Fruit fly (Drosophila melanogaster) whole organism, pupa: ENCODE measurements around the gene CG9515.

Source experiments
- CG10348 ChIP-seq: fragments of 200-800 bp; sonication (Bioruptor generic); IDR thresholded peaks from 2 replicates; pipeline ENCODE4 v1.3.6; 2022; ENCODE audit warnings: missing biosample characterization, missing genetic modification characterization
- CG12605 ChIP-seq: fragments of 200-800 bp; sonication (Bioruptor generic); IDR thresholded peaks from 2 replicates; pipeline ENCODE4 v1.3.6; 2022; ENCODE audit warnings: missing biosample characterization, missing genetic modification characterization
- CG13204 ChIP-seq: fragments of 200-800 bp; sonication (Bioruptor generic); optimal IDR thresholded peaks from 2 replicates; lab custom pipeline; 2018; ENCODE audit warnings: missing biosample characterization, mild to moderate bottlenecking, missing genetic modification characterization, moderate library complexity
- CG14655 ChIP-seq: fragments of 200-800 bp; sonication (Bioruptor generic); optimal IDR thresholded peaks from 3 replicates; lab custom pipeline; 2017; ENCODE audit warnings: mild to moderate bottlenecking, missing biosample characterization, missing genetic modification reagents, missing genetic modification characterization
- CG15710 ChIP-seq: fragments of 200-800 bp; sonication (Bioruptor generic); optimal IDR thresholded peaks from 2 replicates; lab custom pipeline; 2018; ENCODE audit warnings: missing biosample characterization, mild to moderate bottlenecking, missing genetic modification characterization, moderate library complexity
- CG17806 ChIP-seq: fragments of 200-800 bp; sonication (Bioruptor generic); optimal IDR thresholded peaks from 2 replicates; lab custom pipeline; 2018; ENCODE audit warnings: missing biosample characterization, mild to moderate bottlenecking, missing genetic modification characterization, moderate library complexity
- CG32121 ChIP-seq: fragments of 200-800 bp; sonication (Bioruptor generic); IDR thresholded peaks from 2 replicates; pipeline ENCODE4 v1.3.6; 2022; ENCODE audit warnings: missing biosample characterization, missing genetic modification characterization
- CG34367 ChIP-seq: fragments of 200-800 bp; sonication (Bioruptor generic); optimal IDR thresholded peaks from 2 replicates; lab custom pipeline; 2018; ENCODE audit warnings: missing biosample characterization, mild to moderate bottlenecking, missing genetic modification characterization
- CG4496 ChIP-seq: fragments of 200-800 bp; sonication (Bioruptor generic); IDR thresholded peaks from 3 replicates; pipeline ENCODE4 v1.3.6; 2022; ENCODE audit warnings: missing biosample characterization, missing genetic modification characterization
- CG8159 ChIP-seq: fragments of 200-800 bp; sonication (Bioruptor generic); optimal IDR thresholded peaks from 3 replicates; lab custom pipeline; 2018; ENCODE audit warnings: missing biosample characterization, mild to moderate bottlenecking, missing genetic modification characterization, moderate library complexity
- CG8301 ChIP-seq: fragments of 200-800 bp; sonication (Bioruptor generic); optimal IDR thresholded peaks from 2 replicates; lab custom pipeline; 2018; ENCODE audit warnings: missing biosample characterization, mild to moderate bottlenecking, missing genetic modification characterization
- CG9948 ChIP-seq: fragments of 200-800 bp; sonication (Bioruptor generic); optimal IDR thresholded peaks from 2 replicates; lab custom pipeline; 2018; ENCODE audit warnings: missing biosample characterization, mild to moderate bottlenecking, missing genetic modification characterization, moderate library complexity
- D1 ChIP-seq: fragments of 200-800 bp; sonication (Bioruptor generic); optimal IDR thresholded peaks from 2 replicates; lab custom pipeline; 2018; ENCODE audit warnings: missing biosample characterization, mild to moderate bottlenecking, missing genetic modification characterization, moderate library complexity
- EcR ChIP-seq: fragments of 200-800 bp; sonication (Bioruptor generic); optimal IDR thresholded peaks from 3 replicates; lab custom pipeline; 2019; ENCODE audit warnings: missing biosample characterization, missing genetic modification characterization, mild to moderate bottlenecking, moderate library complexity, missing genetic modification reagents
- Ets98B ChIP-seq: fragments of 200-800 bp; sonication (Bioruptor generic); IDR thresholded peaks from 2 replicates; pipeline ENCODE4 v1.3.6; 2022; ENCODE audit warnings: missing biosample characterization, missing genetic modification characterization
- Pif1A ChIP-seq: fragments of 200-800 bp; sonication (Bioruptor generic); optimal IDR thresholded peaks from 3 replicates; lab custom pipeline; 2016; ENCODE audit warnings: missing biosample characterization, missing genetic modification characterization
- Pif1B ChIP-seq: fragments of 200-800 bp; sonication (Bioruptor generic); optimal IDR thresholded peaks from 3 replicates; lab custom pipeline; 2016; ENCODE audit warnings: missing biosample characterization, missing genetic modification characterization
- Snoo ChIP-seq: fragments of 200-800 bp; sonication (Bioruptor generic); optimal IDR thresholded peaks from 3 replicates; lab custom pipeline; 2017; ENCODE audit warnings: missing biosample characterization, mild to moderate bottlenecking, missing genetic modification characterization, inconsistent platforms
- fd96Ca ChIP-seq: fragments of 200-800 bp; sonication (Bioruptor generic); IDR thresholded peaks from 3 replicates; pipeline ENCODE4 v1.3.6; 2022; ENCODE audit warnings: missing biosample characterization, missing genetic modification characterization
- gl ChIP-seq: fragments of 200-800 bp; sonication (Bioruptor generic); optimal IDR thresholded peaks from 2 replicates; lab custom pipeline; 2018; ENCODE audit warnings: missing biosample characterization, mild to moderate bottlenecking, missing genetic modification characterization
- rn ChIP-seq: fragments of 200-800 bp; sonication (Bioruptor generic); IDR thresholded peaks from 2 replicates; pipeline ENCODE4 v1.3.6; 2022; ENCODE audit warnings: missing biosample characterization, missing genetic modification characterization

The CG9515 gene

dm6 chr2L:8943110-8943509 lies at the start of gene CG9515:
Gene CG9515 (minus strand): TSS chr2L:8943257.
- TF ChIP-seq CG10348 (GFP tag; lab: Robert Waterston, UW) (no peak), CG17806 (tag; lab: Kevin White, UChicago) (no peak), CG34367 (tag; lab: Kevin White, UChicago) (no peak), CG13204 (GFP tag; lab: Kevin White, UChicago) (no peak), CG8159 (tag; lab: Kevin White, UChicago) (no peak), CG4496 (GFP tag; lab: Robert Waterston, UW) (no peak), Snoo (tag; lab: Kevin White, UChicago) (no peak), CG15710 (tag; lab: Kevin White, UChicago) (no peak), fd96Ca (no peak), Ets98B (GFP tag; lab: Robert Waterston, UW) (no peak)

DNA sequence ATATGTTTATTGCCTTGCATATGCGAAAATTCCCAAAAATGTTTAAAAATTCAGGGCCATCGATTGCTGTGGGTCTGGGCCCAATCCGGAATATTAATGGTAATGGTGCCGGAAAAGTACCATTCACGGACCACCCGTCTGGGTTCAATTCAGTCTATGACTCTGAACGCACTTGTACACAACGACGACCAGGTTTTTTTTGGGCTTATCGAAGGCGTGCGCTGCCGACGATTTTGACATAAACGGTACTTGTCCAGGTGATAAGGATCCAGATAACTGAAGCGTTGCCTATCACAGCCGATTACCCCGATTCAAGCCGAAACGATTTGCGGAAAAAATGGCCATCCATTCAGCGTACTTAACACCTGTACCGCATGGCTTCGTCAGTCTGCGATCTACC lies 48.5 kb upstream of the CG9515 start, which contains the start of gene CG9555:
TSS of gene CG9555 (plus strand) at position 153 of the 400 bp plus-strand sequence.
- TF ChIP-seq CG14655 (GFP tag; lab: Kevin White, UChicago) (no peak), Pif1B (GFP tag; lab: Kevin White, UChicago) (no peak), rn (GFP tag; lab: Robert Waterston, UW) (no peak), EcR (no peak), fd96Ca (no peak), CG17806 (tag; lab: Kevin White, UChicago) (no peak), D1 (tag; lab: Kevin White, UChicago) (no peak), CG13204 (GFP tag; lab: Kevin White, UChicago) (no peak), CG9948 (tag; lab: Kevin White, UChicago) (no peak), gl (no peak), CG4496 (GFP tag; lab: Robert Waterston, UW) (no peak), Snoo (tag; lab: Kevin White, UChicago) (no peak)
- TF ChIP-seq, all 21 proteins: peak for 0

- TF ChIP-seq CG34367 (tag; lab: Kevin White, UChicago) (peak; percentile 9), CG8301 (tag; lab: Kevin White, UChicago) (no peak), CG4496 (GFP tag; lab: Robert Waterston, UW) (peak; percentile 38; the same call in 1 of the 3 replicates), CG8159 (tag; lab: Kevin White, UChicago) (peak; percentile 34), CG12605 (GFP tag; lab: Robert Waterston, UW) (no peak), CG13204 (GFP tag; lab: Kevin White, UChicago) (peak; percentile 55), Ets98B (GFP tag; lab: Robert Waterston, UW) (no peak), Pif1A (GFP tag; lab: Kevin White, UChicago) (peak; percentile 7), EcR (peak; percentile 72), CG10348 (GFP tag; lab: Robert Waterston, UW) (no peak), CG15710 (tag; lab: Kevin White, UChicago) (peak; percentile 26), Pif1B (GFP tag; lab: Kevin White, UChicago) (peak; percentile 65)
These were observed 46.1 kb upstream of the CG9515 start, which contains the start of gene rost for dm6 chr2L:8989037-8989591. Gene rost (minus strand): TSS chr2L:8989539.

- TF ChIP-seq CG8159 (tag; lab: Kevin White, UChicago): no peak
- no peak for TF ChIP-seq CG15710 (tag; lab: Kevin White, UChicago)
- no peak for TF ChIP-seq Ets98B (GFP tag; lab: Robert Waterston, UW)
- no peak for TF ChIP-seq Pif1A (GFP tag; lab: Kevin White, UChicago)
- no peak for TF ChIP-seq CG17806 (tag; lab: Kevin White, UChicago)
These were observed 44.3 kb upstream of the CG9515 start for dm6 chr2L:8987251-8987937.

DNA sequence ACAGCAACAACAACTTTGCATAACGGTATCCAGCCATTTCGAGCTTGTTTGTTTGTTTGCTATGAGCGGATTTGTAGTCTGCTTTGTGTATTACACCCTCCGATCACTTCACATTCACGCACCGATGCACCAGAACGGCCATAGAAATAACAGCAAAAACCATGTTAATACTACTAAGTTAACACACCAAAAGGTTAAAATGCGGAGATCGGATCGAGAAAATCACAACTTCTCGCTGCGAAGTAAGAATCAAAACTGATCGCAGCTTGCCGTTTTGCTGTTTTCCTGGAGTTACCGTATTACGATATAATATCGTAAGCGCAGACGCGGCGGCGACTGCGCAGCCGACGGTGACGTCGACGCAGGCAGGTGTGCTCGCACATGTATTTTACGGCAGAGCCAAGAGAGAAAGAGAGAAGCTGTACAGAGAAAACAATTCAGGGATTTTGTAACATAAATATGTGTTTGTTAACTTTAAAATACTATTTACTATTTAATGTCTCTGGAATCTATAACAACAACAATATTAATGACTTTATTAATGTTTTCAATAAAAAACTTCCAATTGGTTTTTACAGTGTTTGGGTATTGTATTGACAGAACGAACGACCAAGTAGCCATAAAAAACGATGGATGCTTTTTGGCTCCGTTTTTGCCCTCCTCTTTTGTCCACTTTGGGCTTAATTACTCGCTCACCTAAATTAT lies 41.7 kb upstream of the CG9515 start, which contains the start of gene CG13101:
TSS of gene CG13101 (minus strand) at position 259 of the 705 bp plus-strand sequence.
- TF ChIP-seq CG4496 (GFP tag; lab: Robert Waterston, UW) (peak; percentile 96), CG15710 (tag; lab: Kevin White, UChicago) (peak; percentile 94), CG13204 (GFP tag; lab: Kevin White, UChicago) (peak; percentile 63), Ets98B (GFP tag; lab: Robert Waterston, UW) (peak; percentile 96), CG8301 (tag; lab: Kevin White, UChicago) (peak; percentile 95), CG34367 (tag; lab: Kevin White, UChicago) (peak; percentile 92), CG10348 (GFP tag; lab: Robert Waterston, UW) (peak; percentile 84; the same call in 1 of the 2 replicates), fd96Ca (peak; percentile 89), Snoo (tag; lab: Kevin White, UChicago) (peak; percentile 90), EcR (no peak), Pif1B (GFP tag; lab: Kevin White, UChicago) (peak; percentile 92), CG9948 (tag; lab: Kevin White, UChicago) (peak; percentile 93), Pif1A (GFP tag; lab: Kevin White, UChicago) (peak; percentile 85), D1 (tag; lab: Kevin White, UChicago) (peak; percentile 90), CG12605 (GFP tag; lab: Robert Waterston, UW) (peak; percentile 98), CG14655 (GFP tag; lab: Kevin White, UChicago) (peak; percentile 95), rn (GFP tag; lab: Robert Waterston, UW) (peak; percentile 96), CG17806 (tag; lab: Kevin White, UChicago) (peak; percentile 93), CG32121 (GFP tag; lab: Robert Waterston, UW) (peak; percentile 97), gl (peak; percentile 78), CG8159 (tag; lab: Kevin White, UChicago) (peak; percentile 93)
- TF ChIP-seq, all 21 proteins: peak for 20
